Worm (Caenorhabditis elegans) whole organism, L4 larva: ENCODE data around the gene sgt-1.

Experiments used
- F26F4.8 ChIP-seq: fragments of 200-800 bp; sonication (Bioruptor generic); conservative IDR thresholded peaks from 2 replicates; pipeline ENCODE4 v1.3.6; 2022; ENCODE audit warnings: missing genetic modification characterization, missing compliant biosample characterization
- F44E2.7 ChIP-seq: fragments of 200-800 bp; sonication (Bioruptor generic); IDR thresholded peaks from 2 replicates; pipeline ENCODE4 v2.1.2; 2022; ENCODE audit warnings: missing genetic modification characterization, missing compliant biosample characterization
- R02D3.7 ChIP-seq: fragments of 150-350 bp; sonication (generic microtip); optimal IDR thresholded peaks from 3 replicates; lab custom pipeline; 2014; ENCODE audit warnings: missing biosample characterization, missing genetic modification characterization
- T20F7.1 ChIP-seq: fragments of 200-800 bp; sonication (Bioruptor generic); optimal IDR thresholded peaks from 2 replicates; lab custom pipeline; 2018; ENCODE audit warnings: mild to moderate bottlenecking, missing genetic modification characterization, missing compliant biosample characterization
- Y105C5A.15 ChIP-seq: fragments of 200-800 bp; sonication (Bioruptor generic); IDR thresholded peaks from 2 replicates; pipeline ENCODE4 v1.3.6; 2022; ENCODE audit warnings: missing genetic modification characterization, missing compliant biosample characterization
- Y5F2A.4 ChIP-seq: fragments of 200-800 bp; sonication (Bioruptor generic); optimal IDR thresholded peaks from 2 replicates; lab custom pipeline; 2018; ENCODE audit warnings: mild to moderate bottlenecking, missing genetic modification characterization, missing compliant biosample characterization
- aha-1 ChIP-seq: fragments of 150-350 bp; peaks from one replicate; lab custom pipeline; 2014; ENCODE audit warnings: missing biosample characterization, missing genetic modification characterization
- ceh-44 ChIP-seq: fragments of 200-800 bp; sonication (Bioruptor generic); IDR thresholded peaks from 2 replicates; pipeline ENCODE4 v1.3.6; 2022; ENCODE audit warnings: missing genetic modification reagents, missing genetic modification characterization, missing compliant biosample characterization
- ces-1 ChIP-seq: fragments of 150-350 bp; sonication (generic microtip); optimal IDR thresholded peaks from 4 replicates; lab custom pipeline; 2014; ENCODE audit warnings: missing biosample characterization, missing genetic modification reagents, missing genetic modification characterization
- ctbp-1 ChIP-seq: fragments of 200-800 bp; sonication (Bioruptor generic); IDR thresholded peaks from 2 replicates; pipeline ENCODE4 v1.3.6; 2022; ENCODE audit warnings: missing genetic modification reagents, missing genetic modification characterization, missing compliant biosample characterization
- daf-16 ChIP-seq, 3 experiments: sonication (generic microtip); optimal IDR thresholded peaks; 2 replicates each; lab custom pipeline; 2016 to 2017; ENCODE audit warnings: missing genetic modification characterization in 3 of 3, missing genetic modification reagents in 3 of 3, mild to moderate bottlenecking in 2 of 3, missing compliant biosample characterization in 2 of 3, missing biosample characterization in 1 of 3, moderate library complexity in 1 of 3
- daf-8 ChIP-seq: fragments of 200-800 bp; sonication (Bioruptor generic); IDR thresholded peaks from 2 replicates; pipeline ENCODE4 v1.3.6; 2022; ENCODE audit warnings: missing genetic modification characterization, missing compliant biosample characterization
- dmd-6 ChIP-seq: fragments of 200-800 bp; sonication (Bioruptor generic); IDR thresholded peaks from 2 replicates; pipeline ENCODE4 v1.3.6; 2022; ENCODE audit warnings: missing genetic modification reagents, missing genetic modification characterization, missing compliant biosample characterization
- dpl-1 ChIP-seq: fragments of 150-350 bp; optimal IDR thresholded peaks from 2 replicates; lab custom pipeline; 2014; ENCODE audit warnings: missing biosample characterization, missing genetic modification reagents, missing genetic modification characterization
- dve-1 ChIP-seq: sonication (generic microtip); optimal IDR thresholded peaks from 2 replicates; lab custom pipeline; 2017; ENCODE audit warnings: antibody characterized with exemption, mild to moderate bottlenecking, missing genetic modification characterization, missing compliant biosample characterization; ENCODE audit not compliant: insufficient read depth
- hlh-11 ChIP-seq: fragments of 200-800 bp; sonication (Bioruptor generic); optimal IDR thresholded peaks from 2 replicates; lab custom pipeline; 2018; ENCODE audit warnings: mild to moderate bottlenecking, missing genetic modification characterization, missing compliant biosample characterization
- hlh-30 ChIP-seq: sonication (generic microtip); optimal IDR thresholded peaks from 2 replicates; lab custom pipeline; 2017; ENCODE audit warnings: antibody characterized with exemption, mild to moderate bottlenecking, missing genetic modification characterization, missing compliant biosample characterization; ENCODE audit not compliant: insufficient read depth
- hmg-1.1 ChIP-seq: fragments of 200-800 bp; sonication (Bioruptor generic); IDR thresholded peaks from 2 replicates; pipeline ENCODE4 v1.3.6; 2022; ENCODE audit warnings: missing genetic modification reagents, missing genetic modification characterization, missing compliant biosample characterization
- lin-1 ChIP-seq: fragments of 200-800 bp; sonication (Bioruptor generic); IDR thresholded peaks from 2 replicates; pipeline ENCODE4 v1.3.6; 2022; ENCODE audit warnings: missing genetic modification reagents, missing genetic modification characterization, missing compliant biosample characterization
- lin-13 ChIP-seq: fragments of 150-350 bp; optimal IDR thresholded peaks from 2 replicates; lab custom pipeline; 2014; ENCODE audit warnings: missing biosample characterization, missing genetic modification reagents, missing genetic modification characterization
- lin-38 ChIP-seq: fragments of 200-800 bp; sonication (Bioruptor generic); IDR thresholded peaks from 2 replicates; pipeline ENCODE4 v1.3.6; 2022; ENCODE audit warnings: missing genetic modification reagents, missing genetic modification characterization, missing compliant biosample characterization
- lin-39 ChIP-seq: fragments of 150-350 bp; optimal IDR thresholded peaks from 2 replicates; lab custom pipeline; 2014; ENCODE audit warnings: missing biosample characterization, missing genetic modification reagents, missing genetic modification characterization
- lsy-2 ChIP-seq, 2 experiments: fragments of 150-350 bp in 1 of 2; sonication (generic microtip) in 1 of 2; optimal IDR thresholded peaks; 2 replicates each; lab custom pipeline; 2014 to 2017; ENCODE audit warnings: missing biosample characterization in 2 of 2, missing genetic modification characterization in 2 of 2
- mxl-2 ChIP-seq: fragments of 200-800 bp; sonication (Bioruptor generic); conservative IDR thresholded peaks from 2 replicates; pipeline ENCODE4 v1.3.6; 2022; ENCODE audit warnings: missing genetic modification reagents, missing genetic modification characterization, missing compliant biosample characterization
- nhr-10 ChIP-seq: fragments of 150-350 bp; optimal IDR thresholded peaks from 2 replicates; lab custom pipeline; 2014; ENCODE audit warnings: missing biosample characterization, missing genetic modification characterization
- nhr-11 ChIP-seq: fragments of 150-350 bp; optimal IDR thresholded peaks from 2 replicates; lab custom pipeline; 2014; ENCODE audit warnings: missing biosample characterization, missing genetic modification characterization
- nhr-237 ChIP-seq: sonication (generic microtip); optimal IDR thresholded peaks from 2 replicates; lab custom pipeline; 2017; ENCODE audit warnings: missing biosample characterization, missing genetic modification characterization
- nhr-25 ChIP-seq: sonication (generic microtip); optimal IDR thresholded peaks from 2 replicates; lab custom pipeline; 2017; ENCODE audit warnings: missing genetic modification characterization, mild to moderate bottlenecking, missing compliant biosample characterization, antibody characterized with exemption, moderate library complexity, borderline replicate concordance; ENCODE audit not compliant: insufficient read depth
- nhr-28 ChIP-seq: fragments of 150-350 bp; optimal IDR thresholded peaks from 2 replicates; lab custom pipeline; 2014; ENCODE audit warnings: missing biosample characterization, missing genetic modification characterization
- nhr-48 ChIP-seq: sonication (generic microtip); optimal IDR thresholded peaks from 2 replicates; lab custom pipeline; 2016; ENCODE audit warnings: mild to moderate bottlenecking, missing genetic modification characterization, missing compliant biosample characterization
- nhr-77 ChIP-seq: fragments of 150-350 bp; optimal IDR thresholded peaks from 2 replicates; lab custom pipeline; 2014; ENCODE audit warnings: missing biosample characterization, missing genetic modification characterization
- pha-4 ChIP-seq, 2 experiments: fragments of 150-350 bp in 1 of 2; fragments of 200-800 bp in 1 of 2; sonication (Bioruptor generic) in 1 of 2; IDR thresholded peaks in 1 of 2; optimal IDR thresholded peaks in 1 of 2; 2 replicates each; pipeline versions ENCODE4 v1.3.6 to Lab custom; 2014 to 2022; ENCODE audit warnings: missing genetic modification characterization in 2 of 2, missing genetic modification reagents in 2 of 2, missing biosample characterization in 1 of 2, missing compliant biosample characterization in 1 of 2
- pqm-1 ChIP-seq: sonication (generic microtip); optimal IDR thresholded peaks from 2 replicates; lab custom pipeline; 2017; ENCODE audit warnings: missing biosample characterization, missing genetic modification characterization
- spr-1 ChIP-seq: sonication (generic microtip); optimal IDR thresholded peaks from 2 replicates; lab custom pipeline; 2016; ENCODE audit warnings: mild to moderate bottlenecking, missing genetic modification characterization, missing compliant biosample characterization
- spr-3 ChIP-seq: fragments of 200-800 bp; sonication (Bioruptor generic); optimal IDR thresholded peaks from 2 replicates; lab custom pipeline; 2018; ENCODE audit warnings: mild to moderate bottlenecking, missing genetic modification characterization, missing compliant biosample characterization
- tag-97 ChIP-seq: fragments of 200-800 bp; sonication (Bioruptor generic); IDR thresholded peaks from 2 replicates; pipeline ENCODE4 v1.3.6; 2022; ENCODE audit warnings: missing genetic modification characterization, missing compliant biosample characterization
- zip-11 ChIP-seq: fragments of 200-800 bp; sonication (Bioruptor generic); IDR thresholded peaks from 2 replicates; pipeline ENCODE4 v1.3.6; 2022; ENCODE audit warnings: missing genetic modification characterization, missing compliant biosample characterization
- ztf-11 ChIP-seq: fragments of 150-350 bp; optimal IDR thresholded peaks from 2 replicates; lab custom pipeline; 2014; ENCODE audit warnings: missing biosample characterization, missing genetic modification characterization
- ztf-7 ChIP-seq: fragments of 150-350 bp; optimal IDR thresholded peaks from 2 replicates; lab custom pipeline; 2014; ENCODE audit warnings: missing biosample characterization, missing genetic modification characterization

sgt-1 gene

DNA sequence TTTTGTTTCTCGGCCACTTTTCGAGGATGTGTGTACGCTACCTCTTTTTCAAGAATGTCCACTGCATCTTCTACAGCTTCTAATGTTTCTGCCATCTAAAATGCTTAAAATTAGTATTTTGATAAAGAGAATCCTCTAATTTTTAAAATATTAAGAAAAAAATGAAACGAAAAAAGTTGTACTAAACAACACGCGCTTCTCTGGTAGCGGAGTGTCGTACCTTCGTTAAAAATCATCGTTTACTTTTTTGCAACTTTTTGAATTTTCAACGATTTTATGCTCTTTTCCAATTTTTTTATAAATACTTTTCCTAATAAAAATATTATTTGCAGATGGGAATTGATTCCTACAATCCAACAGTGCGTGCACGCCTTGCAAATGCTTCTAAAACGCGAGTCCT lies 42.1 kb upstream of the sgt-1 start, which contains the start of the genes gldi-11 and ZK546.2:
gldi-11 (minus strand) TSS at position 95 of the 400 bp plus-strand sequence.
ZK546.2 (plus strand) TSS at position 333 of the 400 bp plus-strand sequence.
- TF ChIP-seq aha-1 (tag; lab: Kevin White, UChicago) (peak; percentile 84), lsy-2 (tag; optimal IDR thresholded peaks at IDR 0.05; lab: Kevin White, UChicago) (peak in 1 of 2 experiments; percentile 41), T20F7.1 (peak; percentile 90), lin-39 (tag; lab: Kevin White, UChicago) (no peak)
- TF ChIP-seq, all 104 proteins: peak for 3

DNA sequence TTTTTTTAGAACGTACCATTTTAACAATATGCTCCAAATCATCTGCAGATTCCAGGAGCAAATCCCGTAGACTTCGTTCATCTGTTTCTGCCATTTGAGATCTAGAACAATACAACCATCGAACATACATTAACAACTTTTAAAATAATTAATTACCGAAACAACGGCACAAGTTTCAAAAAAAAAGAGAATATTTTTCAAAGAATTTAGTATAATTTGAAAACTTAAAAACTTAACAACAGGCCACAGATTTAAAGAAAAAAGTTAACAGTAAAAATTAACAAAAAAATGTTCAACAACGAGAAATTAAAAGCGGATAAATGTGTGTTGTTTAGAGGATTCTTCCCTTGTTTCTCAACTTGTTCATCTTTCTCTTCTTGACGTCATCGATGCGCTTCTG lies 40.3 kb upstream of the sgt-1 start, which contains the start of gene mdt-4:
mdt-4 (minus strand) TSS at position 101 of the 400 bp plus-strand sequence.
- TF ChIP-seq T20F7.1 (peak; percentile 31), lin-38 (GFP tag; lab: Robert Waterston, UW) (peak; percentile 18; the same call in 1 of the 2 replicates), nhr-10 (tag; lab: Kevin White, UChicago) (no peak)

DNA sequence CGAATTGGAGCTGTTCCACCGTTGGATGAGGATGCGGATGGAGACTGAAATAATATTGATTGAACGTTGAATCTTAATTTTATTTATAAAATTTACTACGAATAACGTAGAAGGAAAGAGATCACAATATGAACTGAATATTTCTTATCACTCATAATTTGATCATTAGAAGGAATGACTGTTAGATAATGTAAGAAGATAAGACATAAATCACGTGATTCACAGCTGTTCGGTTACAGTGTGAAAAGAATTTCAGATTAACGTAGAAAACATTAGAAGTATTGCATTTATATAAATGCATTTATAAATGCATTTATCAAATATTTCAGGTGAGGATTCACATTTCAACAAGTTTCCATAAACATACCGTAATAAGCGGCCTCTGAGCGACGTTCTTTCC lies 39.2 kb upstream of the sgt-1 start:
- TF ChIP-seq dve-1 (tag; lab: Kevin White, UChicago), result peak; percentile 84
- TF ChIP-seq zip-11 (GFP tag; lab: Robert Waterston, UW), result no peak
- TF ChIP-seq ceh-44 (GFP tag; lab: Robert Waterston, UW), result no peak
- TF ChIP-seq nhr-28 (tag; lab: Kevin White, UChicago), result peak; percentile 57
- TF ChIP-seq dpl-1 (GFP tag; lab: Kevin White, UChicago), result no peak
- TF ChIP-seq pha-4 (GFP tag; IDR thresholded peaks at IDR 0.05; lab: Robert Waterston, UW), result no peak; the same call in 1 of the 2 replicates
- no peak for TF ChIP-seq pha-4 (tag; optimal IDR thresholded peaks at IDR 0.05; lab: Kevin White, UChicago)
- no peak for TF ChIP-seq lin-13 (GFP tag; lab: Kevin White, UChicago)
- peak; percentile 12 for TF ChIP-seq T20F7.1
- TF ChIP-seq mxl-2 (GFP tag; lab: Robert Waterston, UW), result no peak
- TF ChIP-seq pqm-1 (tag; lab: Kevin White, UChicago), result peak; percentile 73
- TF ChIP-seq nhr-11, result no peak
- TF ChIP-seq hlh-30 (tag; lab: Kevin White, UChicago), result peak; percentile 56
- no peak for TF ChIP-seq nhr-237 (tag; lab: Kevin White, UChicago)
- TF ChIP-seq ces-1 (GFP tag; lab: Kevin White, UChicago), result no peak
- no peak for TF ChIP-seq Y5F2A.4
- TF ChIP-seq dmd-6, result peak; percentile 79
- TF ChIP-seq nhr-25, result no peak
- TF ChIP-seq F26F4.8, result no peak
- no peak for TF ChIP-seq spr-3 (GFP tag; lab: Kevin White, UChicago)
- TF ChIP-seq ctbp-1 (GFP tag; lab: Robert Waterston, UW), result no peak
- TF ChIP-seq Y105C5A.15 (GFP tag; lab: Robert Waterston, UW), result no peak
- no peak for TF ChIP-seq daf-16 (GFP tag; optimal IDR thresholded peaks at IDR 0.05; lab: Kevin White, UChicago)
- peak; percentile 9 for TF ChIP-seq daf-16 (tag; optimal IDR thresholded peaks at IDR 0.05; lab: Kevin White, UChicago)
- TF ChIP-seq hlh-11 (tag; lab: Kevin White, UChicago), result peak; percentile 82
- TF ChIP-seq ztf-7 (tag; lab: Kevin White, UChicago), result peak; percentile 27
- TF ChIP-seq hmg-1.1 (GFP tag; lab: Robert Waterston, UW), result no peak
- TF ChIP-seq F44E2.7 (GFP tag; lab: Robert Waterston, UW), result no peak
- TF ChIP-seq nhr-77 (tag; lab: Kevin White, UChicago), result peak; percentile 27
- TF ChIP-seq R02D3.7 (tag; lab: Kevin White, UChicago), result no peak
- no peak for TF ChIP-seq lin-39 (tag; lab: Kevin White, UChicago)
- no peak for TF ChIP-seq nhr-48 (tag; lab: Kevin White, UChicago)
- 0 out of 2 replicates have a peak, but pooled peaks have one; percentile 28 for TF ChIP-seq lin-1 (GFP tag; lab: Robert Waterston, UW)
- no peak for TF ChIP-seq daf-8 (GFP tag; lab: Robert Waterston, UW)
- no peak for TF ChIP-seq spr-1 (tag; lab: Kevin White, UChicago)
- TF ChIP-seq tag-97 (GFP tag; lab: Robert Waterston, UW), result no peak
- TF ChIP-seq ztf-11 (tag; lab: Kevin White, UChicago), result no peak
